Worm (Caenorhabditis elegans) whole organism, early embryonic: ENCODE results near the gene blos-1.

Experiments
- B0310.2 ChIP-seq: sonication (generic microtip); optimal IDR thresholded peaks from 2 replicates; lab custom pipeline; 2016; ENCODE audit warnings: mild to moderate bottlenecking, missing genetic modification characterization, missing compliant biosample characterization
- F13C5.2 ChIP-seq: sonication (generic microtip); optimal IDR thresholded peaks from 2 replicates; lab custom pipeline; 2017; ENCODE audit warnings: mild to moderate bottlenecking, missing genetic modification characterization, inconsistent platforms, missing compliant biosample characterization
- aly-1 ChIP-seq: sonication (generic microtip); optimal IDR thresholded peaks from 2 replicates; lab custom pipeline; 2016; ENCODE audit warnings: missing genetic modification characterization, missing compliant biosample characterization
- ama-1 ChIP-seq: fragments of 150-350 bp; optimal IDR thresholded peaks from 2 replicates; lab custom pipeline; 2014
- ceh-13 ChIP-seq: fragments of 200-800 bp; sonication (Bioruptor generic); optimal IDR thresholded peaks from 2 replicates; lab custom pipeline; 2018; ENCODE audit warnings: mild to moderate bottlenecking, missing genetic modification characterization, missing compliant biosample characterization
- ceh-36 ChIP-seq: sonication (generic microtip); optimal IDR thresholded peaks from 2 replicates; lab custom pipeline; 2016; ENCODE audit warnings: missing genetic modification characterization, inconsistent platforms, missing compliant biosample characterization
- ets-7 ChIP-seq: sonication (generic microtip); optimal IDR thresholded peaks from 2 replicates; lab custom pipeline; 2016; ENCODE audit warnings: missing genotype, missing genetic modification characterization, missing compliant biosample characterization
- flt-1 ChIP-seq: fragments of 200-800 bp; sonication (Bioruptor generic); IDR thresholded peaks from 2 replicates; pipeline ENCODE4 v1.3.6; 2022; ENCODE audit warnings: missing genetic modification characterization, missing compliant biosample characterization
- hmbx-1 ChIP-seq: sonication (generic microtip); optimal IDR thresholded peaks from 2 replicates; lab custom pipeline; 2016; ENCODE audit warnings: mild to moderate bottlenecking, missing genetic modification characterization, missing compliant biosample characterization
- hmg-4 ChIP-seq: fragments of 200-800 bp; sonication (Bioruptor generic); optimal IDR thresholded peaks from 2 replicates; lab custom pipeline; 2018; ENCODE audit warnings: mild to moderate bottlenecking, missing genetic modification characterization, missing compliant biosample characterization
- hnd-1 ChIP-seq: sonication (generic microtip); optimal IDR thresholded peaks from 2 replicates; lab custom pipeline; 2016; ENCODE audit warnings: missing genetic modification characterization, missing compliant biosample characterization
- pes-1 ChIP-seq: fragments of 200-800 bp; sonication (Bioruptor generic); IDR thresholded peaks from 2 replicates; pipeline ENCODE4 v1.3.6; 2022; ENCODE audit warnings: missing genetic modification reagents, missing genetic modification characterization, missing compliant biosample characterization
- scrt-1 ChIP-seq: fragments of 200-800 bp; sonication (Bioruptor generic); IDR thresholded peaks from 2 replicates; pipeline ENCODE4 v1.3.6; 2022; ENCODE audit warnings: missing genetic modification characterization, missing compliant biosample characterization
- sea-1 ChIP-seq: fragments of 200-800 bp; sonication (Bioruptor generic); conservative IDR thresholded peaks from 2 replicates; pipeline ENCODE4 v1.3.6; 2022; ENCODE audit warnings: missing genetic modification characterization, missing compliant biosample characterization
- tbx-11 ChIP-seq: fragments of 200-800 bp; sonication (Bioruptor generic); IDR thresholded peaks from 2 replicates; pipeline ENCODE4 v1.3.6; 2022; ENCODE audit warnings: missing genetic modification characterization, missing compliant biosample characterization
- tbx-37 ChIP-seq: fragments of 200-800 bp; sonication (Bioruptor generic); conservative IDR thresholded peaks from 2 replicates; pipeline ENCODE4 v1.3.6; 2022; ENCODE audit warnings: missing genetic modification reagents, missing genetic modification characterization, missing compliant biosample characterization
- tra-4 ChIP-seq: sonication (generic microtip); optimal IDR thresholded peaks from 2 replicates; lab custom pipeline; 2017; ENCODE audit warnings: missing genetic modification characterization, missing compliant biosample characterization

The blos-1 gene

DNA sequence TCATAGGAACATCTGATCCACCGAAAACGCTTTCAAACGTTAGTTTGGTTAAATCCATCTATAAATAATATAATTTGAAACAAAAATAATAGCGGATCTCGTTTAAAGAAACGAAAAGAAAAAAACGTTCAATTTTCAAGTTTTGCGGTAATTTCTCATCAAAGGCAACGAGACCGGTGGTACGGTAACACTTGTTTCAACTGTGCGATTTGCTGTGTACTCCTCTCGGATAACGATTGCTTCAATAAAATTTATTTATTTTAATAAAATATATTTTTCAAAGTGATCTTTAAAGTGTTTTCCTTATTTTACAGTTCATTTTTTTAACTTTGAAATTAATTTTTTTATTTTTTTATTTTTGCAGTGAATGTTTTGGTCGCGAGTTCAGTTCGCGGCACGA, 6.8 kb upstream of the blos-1 start, which contains the start of the genes rde-4 and cox-14:
Gene rde-4 (minus strand): TSS at position 60 of the 400 bp plus-strand sequence.
Gene cox-14 (plus strand): TSS at position 356 of the 400 bp plus-strand sequence.
- TF ChIP-seq tbx-11 (GFP tag; lab: Robert Waterston, UW) (no peak), B0310.2 (tag; lab: Kevin White, UChicago) (no peak), flt-1 (no peak), aly-1 (tag; lab: Kevin White, UChicago) (no peak), pes-1 (no peak), F13C5.2 (tag; lab: Kevin White, UChicago) (no peak), ceh-13 (GFP tag; lab: Kevin White, UChicago) (no peak), hmg-4 (GFP tag; lab: Kevin White, UChicago) (no peak), sea-1 (GFP tag; lab: Robert Waterston, UW) (no peak), tbx-37 (GFP tag; lab: Robert Waterston, UW) (no peak), ceh-36 (tag; lab: Kevin White, UChicago) (no peak), tra-4 (tag; lab: Kevin White, UChicago) (no peak), ets-7 (tag; lab: Kevin White, UChicago) (no peak), ama-1 (lab: Kevin White, UChicago) (no peak)

DNA sequence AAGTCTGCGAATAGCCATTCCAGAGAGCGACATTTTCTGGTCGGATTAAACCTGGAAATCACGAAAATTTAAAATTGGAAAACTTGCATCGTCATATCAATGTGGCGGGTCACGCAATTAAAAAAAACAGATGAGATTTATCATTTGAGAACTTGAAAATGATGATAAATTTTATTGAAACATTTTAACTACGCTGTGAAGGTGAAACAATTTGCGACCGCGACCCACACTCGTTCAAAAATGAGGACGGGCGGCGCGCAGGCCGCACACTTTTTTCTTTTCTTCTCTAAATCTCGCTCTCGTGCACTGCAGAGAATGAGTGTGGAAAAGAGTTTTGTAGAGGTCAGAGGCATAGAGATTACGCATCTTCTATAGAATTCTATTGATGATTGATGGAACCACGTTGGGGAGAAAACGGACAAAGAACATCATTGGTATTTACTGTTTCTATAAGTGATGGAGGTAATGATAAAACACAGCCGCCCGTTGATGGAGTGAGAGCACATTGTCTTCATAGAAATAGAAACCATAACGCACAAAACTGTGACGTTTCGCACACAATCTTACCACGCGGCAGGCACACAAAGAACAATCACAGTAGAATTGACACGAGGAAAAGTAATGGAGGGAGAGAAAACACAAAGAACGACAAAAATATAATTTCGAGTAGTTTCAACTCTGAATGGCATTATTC, 5.0 kb upstream of the blos-1 start, which contains the start of gene cts-1:
Gene cts-1 (minus strand): TSS at position 51 of the 694 bp plus-strand sequence.
- TF ChIP-seq aly-1 (tag; lab: Kevin White, UChicago) (peak; percentile 28), ceh-13 (GFP tag; lab: Kevin White, UChicago) (no peak)

DNA sequence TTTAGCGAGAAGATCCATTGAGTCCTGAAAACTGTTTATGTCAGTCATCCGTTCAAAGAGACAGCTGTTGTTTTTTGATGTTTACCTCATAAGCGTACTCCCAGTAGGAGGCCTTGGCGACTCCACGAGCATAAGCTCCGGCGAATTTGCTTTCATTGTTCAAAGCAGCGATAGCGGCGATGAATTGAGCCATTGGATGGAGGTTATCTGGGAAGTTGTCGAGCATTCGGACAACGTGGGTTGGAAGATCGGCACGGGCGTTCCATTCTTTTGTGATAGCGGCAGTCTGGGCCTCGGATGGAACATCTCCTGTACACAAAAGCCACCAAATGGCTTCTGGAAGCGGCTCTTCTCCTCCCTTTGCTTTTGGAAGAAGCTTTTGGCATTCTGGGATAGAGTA, 4.1 kb upstream of the blos-1 start:
- no peak for TF ChIP-seq ets-7 (tag; lab: Kevin White, UChicago)
- no peak for TF ChIP-seq F13C5.2 (tag; lab: Kevin White, UChicago)
- TF ChIP-seq hnd-1 (tag; lab: Kevin White, UChicago): no peak
- no peak for TF ChIP-seq ceh-36 (tag; lab: Kevin White, UChicago)
- no peak for TF ChIP-seq B0310.2 (tag; lab: Kevin White, UChicago)
- no peak for TF ChIP-seq tra-4 (tag; lab: Kevin White, UChicago)
- no peak for TF ChIP-seq scrt-1 (GFP tag; lab: Robert Waterston, UW)
- TF ChIP-seq tbx-11 (GFP tag; lab: Robert Waterston, UW): no peak
- TF ChIP-seq ama-1 (lab: Kevin White, UChicago): no peak
- no peak for TF ChIP-seq hmbx-1
- no peak for TF ChIP-seq tbx-37 (GFP tag; lab: Robert Waterston, UW)
- no peak for TF ChIP-seq hmg-4 (GFP tag; lab: Kevin White, UChicago)
- no peak for TF ChIP-seq pes-1
- no peak for TF ChIP-seq aly-1 (tag; lab: Kevin White, UChicago)
- TF ChIP-seq flt-1: no peak
- TF ChIP-seq ceh-13 (GFP tag; lab: Kevin White, UChicago): no peak
- TF ChIP-seq sea-1 (GFP tag; lab: Robert Waterston, UW): no peak

DNA sequence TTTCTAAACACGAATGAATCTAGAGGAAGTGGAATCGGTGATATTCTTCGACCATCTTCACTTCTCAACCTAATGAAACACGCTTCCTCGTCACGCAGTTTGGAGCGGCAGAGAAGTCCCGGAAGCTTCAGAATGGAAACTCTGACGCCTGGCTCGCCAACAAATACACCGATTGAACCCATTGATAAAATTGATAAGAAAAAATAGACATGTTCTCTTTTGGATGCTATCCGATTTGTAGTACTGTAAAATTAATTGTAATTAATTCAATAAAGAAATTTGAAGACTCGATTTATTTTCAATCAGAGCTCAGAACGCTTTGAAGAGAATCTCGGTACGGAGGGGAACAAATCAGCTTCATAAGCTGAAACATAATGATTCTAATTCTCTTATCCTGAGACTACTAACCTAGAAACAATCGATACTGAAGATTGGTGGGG, 2.8 kb upstream of the blos-1 start:
- TF ChIP-seq ama-1 (lab: Kevin White, UChicago) (peak; percentile 20), tra-4 (tag; lab: Kevin White, UChicago) (no peak), flt-1 (no peak)

DNA sequence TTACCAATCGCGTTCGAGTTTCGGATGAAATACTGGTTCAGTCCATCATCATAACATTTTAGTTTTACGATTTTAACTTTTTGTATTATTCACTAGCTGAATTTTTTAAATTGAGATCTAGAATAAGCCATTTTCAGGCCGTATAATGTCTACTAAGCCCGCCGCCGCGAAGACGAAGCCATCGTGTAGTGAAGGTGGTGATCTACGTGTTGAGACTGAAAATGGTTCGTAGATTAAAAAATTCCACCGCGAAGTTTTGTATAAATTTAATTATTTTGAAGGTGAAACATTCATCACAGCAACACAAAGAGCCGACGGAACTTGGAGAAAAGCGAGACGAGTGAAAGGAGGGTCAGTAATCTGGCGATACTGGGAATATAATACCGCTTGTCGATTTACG, 2.0 kb downstream of the blos-1 start, which contains the start of gene T20G5.9:
Gene T20G5.9 (plus strand): TSS at position 138 of the 400 bp plus-strand sequence.
- TF ChIP-seq aly-1 (tag; lab: Kevin White, UChicago) (no peak), ama-1 (lab: Kevin White, UChicago) (peak; percentile 62)

DNA sequence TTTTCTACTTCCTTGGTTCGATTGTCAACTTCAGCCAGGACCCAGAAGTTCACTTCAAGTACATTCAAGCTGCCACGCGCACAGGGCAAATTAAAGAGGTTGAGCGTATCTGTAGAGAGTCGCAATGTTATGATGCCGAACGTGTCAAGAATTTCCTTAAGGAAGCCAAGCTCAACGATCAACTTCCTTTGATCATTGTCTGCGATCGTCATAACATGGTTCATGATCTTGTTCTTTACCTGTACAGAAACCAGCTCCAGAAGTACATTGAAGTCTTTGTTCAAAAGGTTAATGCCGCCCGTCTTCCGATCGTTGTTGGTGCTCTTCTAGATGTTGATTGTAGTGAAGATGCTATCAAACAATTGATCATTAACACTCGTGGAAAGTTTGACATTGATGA, 5.4 kb downstream of the blos-1 start:
- TF ChIP-seq tbx-37 (GFP tag; lab: Robert Waterston, UW) (no peak), tra-4 (tag; lab: Kevin White, UChicago) (no peak), F13C5.2 (tag; lab: Kevin White, UChicago) (no peak), hmg-4 (GFP tag; lab: Kevin White, UChicago) (no peak), aly-1 (tag; lab: Kevin White, UChicago) (no peak), tbx-11 (GFP tag; lab: Robert Waterston, UW) (no peak), B0310.2 (tag; lab: Kevin White, UChicago) (no peak), hnd-1 (tag; lab: Kevin White, UChicago) (no peak), sea-1 (GFP tag; lab: Robert Waterston, UW) (no peak), ceh-36 (tag; lab: Kevin White, UChicago) (no peak), flt-1 (no peak)

DNA sequence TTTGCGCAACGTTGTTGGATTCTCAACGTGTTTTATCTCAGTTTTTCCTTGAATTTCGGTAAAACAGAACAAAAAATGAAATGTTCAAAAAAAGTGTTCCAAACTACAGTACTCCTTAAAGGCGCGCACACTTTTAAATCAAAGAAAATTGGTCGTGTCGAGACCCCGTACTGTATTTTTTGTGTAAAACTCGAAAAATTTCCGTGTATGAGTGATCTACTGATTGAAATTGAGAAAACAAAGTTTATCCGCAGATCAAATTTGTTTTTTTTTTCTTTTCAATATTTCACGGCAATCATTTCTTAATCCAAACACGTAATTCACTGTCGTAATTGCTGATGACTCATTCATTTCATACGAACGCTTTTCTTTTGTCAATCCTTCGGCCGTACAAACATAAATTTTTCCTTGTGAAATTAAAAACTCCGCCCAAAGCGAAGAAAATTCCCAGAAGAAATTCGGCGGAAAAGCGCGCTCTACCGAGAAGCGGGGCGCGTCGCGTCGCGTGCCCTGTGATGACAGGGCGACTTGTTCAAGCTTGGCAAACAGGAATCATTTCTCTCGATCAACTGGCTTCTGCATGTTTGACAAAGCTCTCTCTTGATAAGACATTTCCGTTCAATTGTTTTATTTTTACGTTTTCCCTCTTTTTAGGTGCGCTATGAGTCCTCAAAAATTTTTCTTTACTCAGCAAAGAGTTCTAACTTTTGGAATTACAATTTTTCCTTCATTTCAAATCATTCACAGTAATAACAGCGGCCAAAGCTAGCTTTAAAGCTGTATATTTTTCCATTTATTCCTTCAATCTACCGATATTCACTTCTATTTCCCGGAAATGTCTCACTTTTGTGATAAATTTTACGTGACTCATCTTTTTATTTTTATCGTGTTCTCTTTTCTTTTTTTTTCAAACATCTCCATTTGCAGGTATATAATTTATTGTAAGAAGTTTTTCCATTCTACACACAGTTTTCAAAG, 8.6 kb downstream of the blos-1 start, which contains the start of gene chc-1:
Gene chc-1 (plus strand): TSS at position 928 of the 978 bp plus-strand sequence.
- TF ChIP-seq hmg-4 (GFP tag; lab: Kevin White, UChicago): peak; percentile 1
- TF ChIP-seq ceh-36 (tag; lab: Kevin White, UChicago): no peak
